Fruit fly (Drosophila melanogaster): ENCODE measurements around the gene CG32277.
A peak's percentile ranks its signal among the peaks of the same experiment; 100 is the strongest.

Gene CG32277

DNA sequence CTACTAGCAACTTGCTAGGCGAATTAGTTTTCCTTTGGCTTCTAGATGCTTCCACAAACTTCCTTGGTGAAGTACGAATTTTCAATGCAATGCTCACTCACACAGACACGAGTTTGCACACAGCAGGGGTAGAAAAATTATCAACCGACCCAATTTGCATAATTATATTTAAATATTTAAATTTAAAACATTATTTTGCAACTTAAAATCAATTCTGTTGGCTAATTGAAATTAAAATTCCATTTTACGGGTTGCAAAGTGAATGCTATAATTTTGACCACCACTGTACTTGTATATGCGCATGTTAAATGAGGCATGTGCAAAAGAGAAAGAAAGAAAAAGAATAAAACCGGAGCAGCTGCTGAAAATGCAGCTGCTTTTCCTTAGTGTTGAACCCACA, 11.2 kb downstream of the CG32277 start:
- TF ChIP-seq h (GFP tag; optimal IDR thresholded peaks at IDR 0.05) (peak; percentile 97), tai (GFP tag; optimal IDR thresholded peaks at IDR 0.05) (no peak), usp (GFP tag; optimal IDR thresholded peaks at IDR 0.05) (no peak), dmrt93B (GFP tag; optimal IDR thresholded peaks at IDR 0.05) (peak; percentile 84), HLH106 (tag; optimal IDR thresholded peaks at IDR 0.05) (peak; percentile 94), Jra (GFP tag; optimal IDR thresholded peaks at IDR 0.05) (peak; percentile 85), sage (GFP tag; optimal IDR thresholded peaks at IDR 0.05) (peak; percentile 95), br (GFP tag; optimal IDR thresholded peaks at IDR 0.05) (peak; percentile 92), pan (optimal IDR thresholded peaks at IDR 0.05) (no peak), Dif (GFP tag; optimal IDR thresholded peaks at IDR 0.05; ENCODE audit: partially characterized antibody) (no peak), GATAd (GFP tag; optimal IDR thresholded peaks at IDR 0.05) (peak; percentile 84), psq (GFP tag; optimal IDR thresholded peaks at IDR 0.05) (peak; percentile 95), CrebA (GFP tag; optimal IDR thresholded peaks at IDR 0.05; ENCODE audit: borderline replicate concordance) (no peak), Dfd (GFP tag; optimal IDR thresholded peaks at IDR 0.05) (no peak), woc (GFP tag; optimal IDR thresholded peaks at IDR 0.05) (peak; percentile 85), dsf (GFP tag; optimal IDR thresholded peaks at IDR 0.05; ENCODE audit: borderline replicate concordance) (peak; percentile 54), jim (GFP tag; optimal IDR thresholded peaks at IDR 0.05) (no peak), Rel (GFP tag; optimal IDR thresholded peaks at IDR 0.05) (peak; percentile 95), Rel (tag; optimal IDR thresholded peaks at IDR 0.05) (peak; percentile 81), rgr (GFP tag; optimal IDR thresholded peaks at IDR 0.05) (peak; percentile 97), sv (GFP tag; optimal IDR thresholded peaks at IDR 0.05) (peak; percentile 67), brk (GFP tag; optimal IDR thresholded peaks at IDR 0.05) (peak; percentile 93), Hr78 (GFP tag; optimal IDR thresholded peaks at IDR 0.05) (no peak), CG9705 (GFP tag; optimal IDR thresholded peaks at IDR 0.05) (peak; percentile 25), Abd-B (GFP tag; optimal IDR thresholded peaks at IDR 0.05) (no peak), OdsH (GFP tag; optimal IDR thresholded peaks at IDR 0.05) (peak; percentile 97), fru (GFP tag; optimal IDR thresholded peaks at IDR 0.05) (peak; percentile 93), lola (GFP tag; optimal IDR thresholded peaks at IDR 0.05) (no peak), CG32264 (GFP tag; optimal IDR thresholded peaks at IDR 0.05) (peak; percentile 87), Vsx2 (GFP tag; optimal IDR thresholded peaks at IDR 0.05; ENCODE audit: partially characterized antibody) (no peak), Hnf4 (GFP tag; optimal IDR thresholded peaks at IDR 0.05) (peak; percentile 90), N (GFP tag; optimal IDR thresholded peaks at IDR 0.05) (no peak), Hr83 (GFP tag; optimal IDR thresholded peaks at IDR 0.05; ENCODE audit: poor library complexity, severe bottlenecking) (peak; percentile 68), Sp1 (GFP tag; optimal IDR thresholded peaks at IDR 0.05) (peak; percentile 95), Myc (optimal IDR thresholded peaks at IDR 0.05) (no peak), foxo (GFP tag; optimal IDR thresholded peaks at IDR 0.05) (peak; percentile 55 to 97), Mio (GFP tag; optimal IDR thresholded peaks at IDR 0.05) (no peak), dl (GFP tag; optimal IDR thresholded peaks at IDR 0.05; ENCODE audit: insufficient read depth in 1 of 2, partially characterized antibody in 2 of 2) (no peak), ey (GFP tag; optimal IDR thresholded peaks at IDR 0.05) (peak; percentile 88)

DNA sequence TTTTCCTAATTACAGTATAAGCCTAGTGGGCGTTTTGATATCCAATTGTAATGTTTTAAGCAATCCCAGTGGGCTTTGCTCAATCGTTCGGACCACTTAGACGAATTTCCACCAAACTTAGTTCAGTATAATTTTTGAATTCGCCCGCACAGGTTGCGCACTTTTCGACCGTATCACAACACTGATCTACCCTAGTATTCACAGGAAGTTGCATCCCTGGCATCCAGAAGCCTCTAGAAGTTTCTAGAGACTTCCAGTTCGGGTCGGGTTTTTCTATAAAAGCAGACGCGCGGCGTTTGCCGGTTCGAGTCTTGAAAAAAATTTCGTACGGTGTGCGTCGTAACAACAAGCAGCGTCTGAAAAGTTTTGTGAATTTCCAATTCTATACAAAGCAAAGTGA, 12.3 kb downstream of the CG32277 start, which contains the start of gene Hsp83:
TSS of gene Hsp83 (plus strand) at position 58 of the 400 bp plus-strand sequence.
- TF ChIP-seq ey (GFP tag; optimal IDR thresholded peaks at IDR 0.05) (peak; percentile 80), fru (GFP tag; optimal IDR thresholded peaks at IDR 0.05) (peak; percentile 95), CG9705 (GFP tag; optimal IDR thresholded peaks at IDR 0.05) (peak; percentile 94), Dif (GFP tag; optimal IDR thresholded peaks at IDR 0.05; ENCODE audit: partially characterized antibody) (peak; percentile 27), woc (GFP tag; optimal IDR thresholded peaks at IDR 0.05) (peak; percentile 65), dsf (GFP tag; optimal IDR thresholded peaks at IDR 0.05; ENCODE audit: borderline replicate concordance) (peak; percentile 78), Vsx2 (GFP tag; optimal IDR thresholded peaks at IDR 0.05; ENCODE audit: partially characterized antibody) (no peak), Hr78 (GFP tag; optimal IDR thresholded peaks at IDR 0.05) (no peak), pan (optimal IDR thresholded peaks at IDR 0.05) (no peak), tai (GFP tag; optimal IDR thresholded peaks at IDR 0.05) (no peak), CG32264 (GFP tag; optimal IDR thresholded peaks at IDR 0.05) (peak; percentile 86), foxo (GFP tag; optimal IDR thresholded peaks at IDR 0.05) (peak; percentile 87 to 93), Dfd (GFP tag; optimal IDR thresholded peaks at IDR 0.05) (no peak), Hnf4 (GFP tag; optimal IDR thresholded peaks at IDR 0.05) (peak; percentile 92), rgr (GFP tag; optimal IDR thresholded peaks at IDR 0.05) (peak; percentile 98), jim (GFP tag; optimal IDR thresholded peaks at IDR 0.05) (no peak), OdsH (GFP tag; optimal IDR thresholded peaks at IDR 0.05) (peak; percentile 94), dmrt93B (GFP tag; optimal IDR thresholded peaks at IDR 0.05) (peak; percentile 90), CrebA (GFP tag; optimal IDR thresholded peaks at IDR 0.05; ENCODE audit: borderline replicate concordance) (no peak), Mio (GFP tag; optimal IDR thresholded peaks at IDR 0.05) (peak; percentile 57), N (GFP tag; optimal IDR thresholded peaks at IDR 0.05) (no peak), h (GFP tag; optimal IDR thresholded peaks at IDR 0.05) (peak; percentile 96), br (GFP tag; optimal IDR thresholded peaks at IDR 0.05) (peak; percentile 98), Myc (optimal IDR thresholded peaks at IDR 0.05) (no peak), brk (GFP tag; optimal IDR thresholded peaks at IDR 0.05) (peak; percentile 90), sv (GFP tag; optimal IDR thresholded peaks at IDR 0.05) (peak; percentile 85), HLH106 (tag; optimal IDR thresholded peaks at IDR 0.05) (peak; percentile 87), Abd-B (GFP tag; optimal IDR thresholded peaks at IDR 0.05) (no peak), Rel (GFP tag; optimal IDR thresholded peaks at IDR 0.05) (peak; percentile 81), Rel (tag; optimal IDR thresholded peaks at IDR 0.05) (peak; percentile 88), Sp1 (GFP tag; optimal IDR thresholded peaks at IDR 0.05) (peak; percentile 98), sage (GFP tag; optimal IDR thresholded peaks at IDR 0.05) (peak; percentile 95), GATAd (GFP tag; optimal IDR thresholded peaks at IDR 0.05) (no peak), Jra (GFP tag; optimal IDR thresholded peaks at IDR 0.05) (peak; percentile 68), Hr83 (GFP tag; optimal IDR thresholded peaks at IDR 0.05; ENCODE audit: poor library complexity, severe bottlenecking) (peak; percentile 99), psq (GFP tag; optimal IDR thresholded peaks at IDR 0.05) (peak; percentile 80), usp (GFP tag; optimal IDR thresholded peaks at IDR 0.05) (no peak)

All from whole organism, wandering third instar larva.